Worm (Caenorhabditis elegans): ENCODE data around the gene T19C4.24.

The T19C4.24 gene

ce11 chrV:11146958-11147779 is at the start of gene T19C4.24, which contains the start of gene nlp-33:
T19C4.24 (minus strand) TSS chrV:11147008.
nlp-33 (plus strand) TSS chrV:11147346.
- TF ChIP-seq lin-14 (GFP tag; optimal IDR thresholded peaks at IDR 0.05) (peak; percentile 63), grh-1 (GFP tag; IDR thresholded peaks at IDR 0.05) (peak; percentile 30; the same call in 1 of the 2 replicates), nhr-19 (GFP tag; conservative IDR thresholded peaks at IDR 0.05) (peak; percentile 16; the same call in 1 of the 2 replicates), tbx-2 (tag; optimal IDR thresholded peaks at IDR 0.05) (peak; percentile 20), unc-130 (tag; optimal IDR thresholded peaks at IDR 0.05) (no peak), pax-3 (tag; optimal IDR thresholded peaks at IDR 0.05) (no peak), lin-35 (GFP tag; optimal IDR thresholded peaks at IDR 0.05) (peak in 1 of 2 experiments; percentile 19), elt-3 (tag; optimal IDR thresholded peaks at IDR 0.05) (peak in 2 of 6 experiments; percentile 60 to 74), lsy-2 (tag; optimal IDR thresholded peaks at IDR 0.05) (peak in 1 of 2 experiments; percentile 8), skn-1 (tag; optimal IDR thresholded peaks at IDR 0.05) (no peak), nhr-90 (tag; optimal IDR thresholded peaks at IDR 0.05; ENCODE audit: poor library complexity) (peak; percentile 51), ama-1 (optimal IDR thresholded peaks at IDR 0.05) (peak; percentile 82), nhr-71 (tag; optimal IDR thresholded peaks at IDR 0.05) (peak; percentile 40), snpc-4 (tag; optimal IDR thresholded peaks at IDR 0.05) (no peak), nhr-20 (tag; optimal IDR thresholded peaks at IDR 0.05) (peak; percentile 54), nhr-85 (tag) (peak; percentile 89), blmp-1 (tag; optimal IDR thresholded peaks at IDR 0.05) (peak; percentile 26), snu-23 (GFP tag; optimal IDR thresholded peaks at IDR 0.05) (peak; percentile 50), sox-4 (tag; optimal IDR thresholded peaks at IDR 0.05) (no peak)

DNA sequence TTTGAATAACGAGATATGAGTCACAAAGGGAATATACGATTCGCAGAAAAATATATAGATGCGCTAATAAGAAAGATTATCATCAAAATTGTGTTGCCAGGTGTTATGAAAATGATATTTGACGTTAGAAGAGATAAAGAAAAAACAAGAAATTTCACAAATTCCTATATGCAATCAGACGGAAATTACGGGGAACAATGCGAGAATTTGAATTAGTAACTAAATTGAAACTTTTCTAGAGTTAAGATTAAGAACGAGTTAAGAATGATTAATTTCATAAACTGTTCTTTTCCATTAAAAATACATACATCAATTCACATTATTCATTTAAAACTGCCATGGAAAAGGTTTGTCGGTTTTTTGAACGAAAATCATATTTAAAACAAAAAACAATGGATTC is 49.3 kb upstream of the T19C4.24 start, which contains the start of gene clc-6:
TSS of gene clc-6 (minus strand) at position 101 of the 400 bp plus-strand sequence.
- TF ChIP-seq pqm-1 (tag; optimal IDR thresholded peaks at IDR 0.05) (no peak), dsc-1 (tag; optimal IDR thresholded peaks at IDR 0.05) (peak; percentile 31), nhr-237 (tag; optimal IDR thresholded peaks at IDR 0.05) (no peak)

DNA sequence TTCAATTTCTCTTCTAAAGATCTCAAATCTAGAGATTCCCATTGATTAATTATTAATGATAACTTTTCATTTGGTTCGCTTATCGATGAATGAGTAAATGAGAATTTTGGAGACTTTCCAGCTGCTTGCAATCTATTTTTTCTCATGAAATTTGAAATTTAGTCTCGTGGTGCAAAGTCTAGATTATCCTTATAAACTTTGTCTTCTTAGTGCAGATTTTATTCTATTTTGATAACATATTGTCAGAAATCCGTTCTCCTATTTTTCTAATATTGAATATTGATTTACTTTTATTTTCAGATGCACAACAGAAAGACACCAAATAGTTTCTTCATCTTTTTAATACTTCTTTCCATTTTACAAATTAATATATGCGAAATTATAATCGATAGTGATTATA is 44.2 kb upstream of the T19C4.24 start, which contains the start of gene lgc-49:
TSS of gene lgc-49 (plus strand) at position 301 of the 400 bp plus-strand sequence.
- TF ChIP-seq ztf-11 (tag; optimal IDR thresholded peaks at IDR 0.05) (no peak), nhr-84 (tag; optimal IDR thresholded peaks at IDR 0.05) (no peak), nhr-77 (tag; optimal IDR thresholded peaks at IDR 0.05) (no peak), mdl-1 (tag; optimal IDR thresholded peaks at IDR 0.05) (no peak), nhr-237 (tag; optimal IDR thresholded peaks at IDR 0.05) (no peak), hlh-4 (tag; optimal IDR thresholded peaks at IDR 0.05) (no peak), sptf-1 (tag; optimal IDR thresholded peaks at IDR 0.05) (no peak), unc-30 (tag; optimal IDR thresholded peaks at IDR 0.05) (no peak), efl-3 (GFP tag; optimal IDR thresholded peaks at IDR 0.05) (no peak), F16B12.6 (tag; optimal IDR thresholded peaks at IDR 0.05) (no peak), unc-86 (tag; optimal IDR thresholded peaks at IDR 0.05) (no peak), dpl-1 (GFP tag; optimal IDR thresholded peaks at IDR 0.05) (no peak), mab-9 (GFP tag; IDR thresholded peaks at IDR 0.05) (no peak), unc-130 (tag; optimal IDR thresholded peaks at IDR 0.05) (no peak), jun-1 (tag; optimal IDR thresholded peaks at IDR 0.05) (no peak), efl-1 (optimal IDR thresholded peaks at IDR 0.05) (no peak), efl-1 (GFP tag; optimal IDR thresholded peaks at IDR 0.05 in 1 of 2) (no peak), ceh-90 (tag; optimal IDR thresholded peaks at IDR 0.05) (no peak), ceh-8 (GFP tag; optimal IDR thresholded peaks at IDR 0.05) (no peak), ceh-88 (GFP tag; IDR thresholded peaks at IDR 0.05) (no peak)

Data from whole organism, L1 larva.